Fruit fly (Drosophila melanogaster) whole organism, embryonic: Measurements from ENCODE around the gene CG14219.

Experiments used
- ATbp ChIP-seq: fragments of 200-800 bp; sonication (Bioruptor generic); optimal IDR thresholded peaks from 2 replicates; lab custom pipeline; 2017; ENCODE audit warnings: missing biosample characterization, mild to moderate bottlenecking, missing genetic modification characterization, missing genetic modification reagents
- Atf-2 ChIP-seq: fragments of 200-800 bp; sonication (Bioruptor generic); optimal IDR thresholded peaks from 2 replicates; lab custom pipeline; 2016; ENCODE audit warnings: missing biosample characterization, missing genetic modification characterization
- Bteb2 ChIP-seq: fragments of 200-800 bp; sonication (Bioruptor generic); optimal IDR thresholded peaks from 2 replicates; lab custom pipeline; 2016; ENCODE audit warnings: missing biosample characterization, missing genetic modification characterization
- CG10366 ChIP-seq: fragments of 200-800 bp; sonication (Bioruptor generic); IDR thresholded peaks from 2 replicates; pipeline ENCODE4 v1.3.6; 2022; ENCODE audit warnings: missing biosample characterization, missing genetic modification characterization
- CG11247 ChIP-seq: fragments of 200-800 bp; sonication (Bioruptor generic); IDR thresholded peaks from 2 replicates; pipeline ENCODE4 v1.3.6; 2022; ENCODE audit warnings: missing biosample characterization, missing genetic modification characterization
- CG12071 ChIP-seq: fragments of 200-800 bp; sonication (Bioruptor generic); optimal IDR thresholded peaks from 3 replicates; lab custom pipeline; 2018; ENCODE audit warnings: missing biosample characterization, mild to moderate bottlenecking, missing genetic modification characterization
- CG13424 ChIP-seq: fragments of 200-800 bp; sonication (Bioruptor generic); optimal IDR thresholded peaks from 2 replicates; lab custom pipeline; 2019; ENCODE audit warnings: missing biosample characterization, mild to moderate bottlenecking, missing genetic modification characterization, moderate library complexity
- CG14050 ChIP-seq: fragments of 200-800 bp; sonication (Bioruptor generic); IDR thresholded peaks from 3 replicates; pipeline ENCODE4 v1.3.6; 2022; ENCODE audit warnings: missing biosample characterization, missing genetic modification characterization
- CG14860 ChIP-seq: fragments of 200-800 bp; sonication (Bioruptor generic); IDR thresholded peaks from 3 replicates; pipeline ENCODE4 v1.3.6; 2022; ENCODE audit warnings: missing biosample characterization, missing genetic modification characterization; ENCODE audit not compliant: partially characterized antibody
- CG15479 ChIP-seq: fragments of 200-800 bp; sonication (Bioruptor generic); optimal IDR thresholded peaks from 3 replicates; lab custom pipeline; 2019; ENCODE audit warnings: missing biosample characterization, mild to moderate bottlenecking, missing genetic modification characterization, moderate library complexity
- CG18011 ChIP-seq: fragments of 200-800 bp; sonication (Bioruptor generic); optimal IDR thresholded peaks from 2 replicates; lab custom pipeline; 2017; ENCODE audit warnings: missing biosample characterization, missing genetic modification characterization, mild to moderate bottlenecking, moderate library complexity, missing genotype
- CG2202 ChIP-seq: fragments of 200-800 bp; sonication (Bioruptor generic); optimal IDR thresholded peaks from 2 replicates; lab custom pipeline; 2018; ENCODE audit warnings: missing biosample characterization, mild to moderate bottlenecking, missing genetic modification characterization
- CG2678 ChIP-seq: fragments of 200-800 bp; sonication (Bioruptor generic); optimal IDR thresholded peaks from 3 replicates; lab custom pipeline; 2019; ENCODE audit warnings: missing biosample characterization, mild to moderate bottlenecking, missing genetic modification characterization, moderate library complexity
- CG2875 ChIP-seq: fragments of 200-800 bp; sonication (Bioruptor generic); optimal IDR thresholded peaks from 2 replicates; lab custom pipeline; 2017; ENCODE audit warnings: missing biosample characterization, mild to moderate bottlenecking, missing genetic modification characterization, missing genetic modification reagents
- CG2889 ChIP-seq: fragments of 200-800 bp; sonication (Bioruptor generic); IDR thresholded peaks from 3 replicates; pipeline ENCODE4 v1.3.6; 2022; ENCODE audit warnings: missing biosample characterization, missing genetic modification characterization
- CG3065 ChIP-seq: fragments of 200-800 bp; sonication (Bioruptor generic); optimal IDR thresholded peaks from 2 replicates; lab custom pipeline; 2016; ENCODE audit warnings: missing biosample characterization, missing genetic modification characterization
- CG4360 ChIP-seq: fragments of 200-800 bp; sonication (Bioruptor generic); IDR thresholded peaks from 2 replicates; pipeline ENCODE4 v1.3.6; 2022; ENCODE audit warnings: missing biosample characterization, missing genetic modification characterization
- CG7271 ChIP-seq: fragments of 200-800 bp; sonication (Bioruptor generic); optimal IDR thresholded peaks from 2 replicates; lab custom pipeline; 2018; ENCODE audit warnings: missing biosample characterization, mild to moderate bottlenecking, missing genetic modification characterization, moderate library complexity
- CG8388 ChIP-seq: fragments of 200-800 bp; sonication (Bioruptor generic); optimal IDR thresholded peaks from 2 replicates; lab custom pipeline; 2019; ENCODE audit warnings: missing biosample characterization, mild to moderate bottlenecking, missing genetic modification characterization, moderate library complexity
- CG8478 ChIP-seq: fragments of >200 bp; optimal IDR thresholded peaks from 2 replicates; lab custom pipeline; 2018
- CrebB ChIP-seq: fragments of 200-800 bp; sonication (Bioruptor generic); optimal IDR thresholded peaks from 3 replicates; lab custom pipeline; 2018; ENCODE audit warnings: missing biosample characterization, mild to moderate bottlenecking, missing genetic modification characterization
- Dll ChIP-seq: fragments of 200-800 bp; sonication (Bioruptor generic); IDR thresholded peaks from 4 replicates; pipeline ENCODE4 v1.3.6; 2022; ENCODE audit warnings: missing biosample characterization, missing genetic modification characterization; ENCODE audit not compliant: partially characterized antibody
- Drgx ChIP-seq: fragments of 200-800 bp; sonication (Bioruptor generic); IDR thresholded peaks from 2 replicates; pipeline ENCODE4 v1.3.6; 2022; ENCODE audit warnings: missing biosample characterization, missing genetic modification characterization
- E2f1 ChIP-seq: fragments of 200-800 bp; sonication (Bioruptor generic); IDR thresholded peaks from 2 replicates; pipeline ENCODE4 v1.3.6; 2022; ENCODE audit warnings: missing biosample characterization, missing genetic modification characterization
- Gsc ChIP-seq: fragments of 200-800 bp; sonication (Bioruptor generic); IDR thresholded peaks from 2 replicates; pipeline ENCODE4 v1.3.6; 2022; ENCODE audit warnings: missing biosample characterization, missing genetic modification characterization
- HLHmδ ChIP-seq: fragments of 200-800 bp; sonication (Bioruptor generic); optimal IDR thresholded peaks from 2 replicates; lab custom pipeline; 2018; ENCODE audit warnings: missing biosample characterization, mild to moderate bottlenecking, missing genetic modification characterization, moderate library complexity
- Hand ChIP-seq: fragments of 200-800 bp; sonication (Bioruptor generic); optimal IDR thresholded peaks from 2 replicates; lab custom pipeline; 2017; ENCODE audit warnings: mild to moderate bottlenecking, missing biosample characterization, missing genetic modification reagents, missing genetic modification characterization
- Mes4 ChIP-seq: fragments of 200-800 bp; sonication (Bioruptor generic); optimal IDR thresholded peaks from 2 replicates; lab custom pipeline; 2016; ENCODE audit warnings: missing biosample characterization, missing genetic modification characterization
- Nf-YA ChIP-seq: fragments of 200-800 bp; sonication (Bioruptor generic); IDR thresholded peaks from 2 replicates; pipeline ENCODE4 v1.3.6; 2022; ENCODE audit warnings: missing biosample characterization, missing genetic modification characterization
- Spps ChIP-seq: fragments of 200-800 bp; sonication (Bioruptor generic); optimal IDR thresholded peaks from 2 replicates; lab custom pipeline; 2018; ENCODE audit warnings: missing biosample characterization, mild to moderate bottlenecking, missing genetic modification characterization
- Ssrp ChIP-seq: fragments of 200-800 bp; sonication (Bioruptor generic); optimal IDR thresholded peaks from 2 replicates; lab custom pipeline; 2018; ENCODE audit warnings: missing biosample characterization, mild to moderate bottlenecking, missing genetic modification characterization, moderate library complexity
- ara ChIP-seq: fragments of 200-800 bp; sonication (Bioruptor generic); IDR thresholded peaks from 2 replicates; pipeline ENCODE4 v1.3.6; 2022; ENCODE audit warnings: missing biosample characterization, missing genetic modification characterization
- bab2 ChIP-seq: fragments of 200-800 bp; sonication (Bioruptor generic); optimal IDR thresholded peaks from 2 replicates; lab custom pipeline; 2016; ENCODE audit warnings: missing biosample characterization, missing genetic modification characterization
- bsh ChIP-seq, 2 experiments: fragments of 200-800 bp; sonication (Bioruptor generic); optimal IDR thresholded peaks; 2 replicates each; lab custom pipeline; 2017 to 2018; ENCODE audit warnings: mild to moderate bottlenecking in 2 of 2, missing biosample characterization in 2 of 2, missing genetic modification characterization in 2 of 2, moderate library complexity in 1 of 2
- chm ChIP-seq: fragments of 200-800 bp; sonication (Bioruptor generic); IDR thresholded peaks from 2 replicates; pipeline ENCODE4 v1.3.6; 2022; ENCODE audit warnings: missing biosample characterization, missing genetic modification characterization
- ci ChIP-seq: fragments of 200-800 bp; sonication (Bioruptor generic); IDR thresholded peaks from 3 replicates; pipeline ENCODE4 v1.3.6; 2022; ENCODE audit warnings: missing biosample characterization, missing genetic modification characterization
- croc ChIP-seq: fragments of 200-800 bp; sonication (Bioruptor generic); conservative IDR thresholded peaks from 3 replicates; pipeline ENCODE4 v1.3.6; 2022; ENCODE audit warnings: missing biosample characterization, missing genetic modification characterization
- dmrt11E ChIP-seq: fragments of 200-800 bp; sonication (Bioruptor generic); optimal IDR thresholded peaks from 3 replicates; lab custom pipeline; 2018; ENCODE audit warnings: missing biosample characterization, mild to moderate bottlenecking, missing genetic modification characterization, moderate library complexity
- emc ChIP-seq: fragments of 200-800 bp; sonication (Bioruptor generic); optimal IDR thresholded peaks from 2 replicates; lab custom pipeline; 2016; ENCODE audit warnings: missing biosample characterization, missing genetic modification characterization
- h ChIP-seq: fragments of >200 bp; optimal IDR thresholded peaks from 2 replicates; lab custom pipeline; 2017
- lab ChIP-seq: fragments of 200-800 bp; sonication (Bioruptor generic); optimal IDR thresholded peaks from 3 replicates; lab custom pipeline; 2017; ENCODE audit warnings: missing biosample characterization, missing genetic modification characterization, mild to moderate bottlenecking, moderate library complexity, missing genetic modification reagents
- maf-S ChIP-seq: fragments of 200-800 bp; sonication (Bioruptor generic); optimal IDR thresholded peaks from 2 replicates; lab custom pipeline; 2016; ENCODE audit warnings: missing biosample characterization, missing genetic modification characterization
- otp ChIP-seq: fragments of 200-800 bp; sonication (Bioruptor generic); IDR thresholded peaks from 3 replicates; pipeline ENCODE4, ENCODE4 v1.3.6; 2022; ENCODE audit warnings: missing biosample characterization, missing genetic modification characterization
- prd ChIP-seq, 3 experiments: fragments of >200 bp in 2 of 3; fragments of 200-800 bp in 1 of 3; sonication (Bioruptor generic) in 1 of 3; optimal IDR thresholded peaks in 2 of 3; IDR thresholded peaks in 1 of 3; 2 replicates in 2 of 3; 3 replicates in 1 of 3; pipeline versions ENCODE4 v1.3.6 to Lab custom; 2017 to 2022; ENCODE audit warnings: missing biosample characterization in 1 of 3, missing genetic modification characterization in 1 of 3
- pzg ChIP-seq: fragments of 200-800 bp; sonication (Bioruptor generic); optimal IDR thresholded peaks from 3 replicates; lab custom pipeline; 2018; ENCODE audit warnings: missing biosample characterization, mild to moderate bottlenecking, missing genetic modification characterization, moderate library complexity
- ranshi ChIP-seq: fragments of 200-800 bp; sonication (Bioruptor generic); IDR thresholded peaks from 2 replicates; pipeline ENCODE4 v1.3.6; 2022; ENCODE audit warnings: missing biosample characterization, missing genetic modification characterization
- scrt ChIP-seq: fragments of 200-800 bp; sonication (Bioruptor generic); optimal IDR thresholded peaks from 2 replicates; lab custom pipeline; 2018; ENCODE audit warnings: missing biosample characterization, mild to moderate bottlenecking, missing genetic modification characterization, moderate library complexity
- so ChIP-seq: fragments of 200-800 bp; sonication (Bioruptor generic); IDR thresholded peaks from 3 replicates; pipeline ENCODE4 v1.3.6; 2022; ENCODE audit warnings: missing biosample characterization, missing genetic modification characterization
- stc ChIP-seq: fragments of 200-800 bp; sonication (Bioruptor generic); IDR thresholded peaks from 2 replicates; pipeline ENCODE4 v1.3.6; 2022; ENCODE audit warnings: missing biosample characterization, missing genetic modification characterization
- sug ChIP-seq: fragments of 200-800 bp; optimal IDR thresholded peaks from 2 replicates; lab custom pipeline; 2019; ENCODE audit warnings: missing biosample characterization, mild to moderate bottlenecking, missing genetic modification characterization, moderate library complexity
- tx ChIP-seq: fragments of 200-800 bp; sonication (Bioruptor generic); optimal IDR thresholded peaks from 2 replicates; lab custom pipeline; 2016; ENCODE audit warnings: missing biosample characterization, missing genetic modification characterization
- vvl ChIP-seq: fragments of 200-800 bp; sonication (Bioruptor generic); IDR thresholded peaks from 2 replicates; pipeline ENCODE4 v1.3.6; 2022; ENCODE audit warnings: missing biosample characterization, missing genetic modification characterization
- yki ChIP-seq: fragments of >200 bp; optimal IDR thresholded peaks from 3 replicates; lab custom pipeline; 2018

The CG14219 gene

dm6 chrX:19601644-19602043, 11.7 kb upstream of the CG14219 start, which contains the start of gene CG14220 (continued):
- TF ChIP-seq CG7271 (tag; lab: Kevin White, UChicago), result no peak
- no peak for TF ChIP-seq CG2889 (GFP tag; lab: Robert Waterston, UW)
- no peak for TF ChIP-seq Spps (tag; lab: Kevin White, UChicago)
- no peak for TF ChIP-seq vvl (GFP tag; lab: Robert Waterston, UW)
- no peak for TF ChIP-seq Nf-YA (GFP tag; lab: Robert Waterston, UW)
- TF ChIP-seq CG2875 (GFP tag; lab: Kevin White, UChicago), result no peak
- TF ChIP-seq CG10366 (GFP tag; lab: Robert Waterston, UW), result no peak
- no peak for TF ChIP-seq CG13424 (tag; lab: Kevin White, UChicago)
- no peak for TF ChIP-seq Ssrp (tag; lab: Kevin White, UChicago)
- no peak for TF ChIP-seq CG11247
- TF ChIP-seq emc (GFP tag; lab: Kevin White, UChicago), result no peak
- no peak for TF ChIP-seq otp (GFP tag; lab: Robert Waterston, UW)
- no peak for TF ChIP-seq stc
- peak; percentile 90 for TF ChIP-seq CG14860
- TF ChIP-seq pzg (GFP tag; lab: Kevin White, UChicago), result peak; percentile 89
- no peak for TF ChIP-seq ATbp (GFP tag; lab: Kevin White, UChicago)
- TF ChIP-seq E2f1 (GFP tag; lab: Robert Waterston, UW), result no peak
- no peak for TF ChIP-seq Atf-2 (GFP tag; lab: Kevin White, UChicago)
- no peak for TF ChIP-seq CG8388
- TF ChIP-seq so (GFP tag; lab: Robert Waterston, UW), result no peak
- TF ChIP-seq CG18011 (GFP tag; lab: Kevin White, UChicago), result no peak
- no peak for TF ChIP-seq CG12071 (GFP tag; lab: Kevin White, UChicago)
- no peak for TF ChIP-seq scrt
- TF ChIP-seq ci (GFP tag; lab: Robert Waterston, UW), result no peak
- no peak for TF ChIP-seq tx (GFP tag; lab: Kevin White, UChicago)
- TF ChIP-seq ara, result no peak
- no peak for TF ChIP-seq Hand (GFP tag; lab: Kevin White, UChicago)
- TF ChIP-seq lab (GFP tag; lab: Kevin White, UChicago), result no peak
- TF ChIP-seq CG15479 (GFP tag; lab: Kevin White, UChicago), result no peak
- no peak for TF ChIP-seq CG4360 (GFP tag; lab: Robert Waterston, UW)
- no peak for TF ChIP-seq h (lab: Kevin White, UChicago)
- no peak for TF ChIP-seq bab2
- no peak for TF ChIP-seq bsh (GFP tag; optimal IDR thresholded peaks at IDR 0.05; lab: Kevin White, UChicago)
- no peak for TF ChIP-seq maf-S (GFP tag; lab: Kevin White, UChicago)
- no peak for TF ChIP-seq HLHmδ
- TF ChIP-seq chm (GFP tag; lab: Robert Waterston, UW), result no peak
- no peak for TF ChIP-seq CG3065 (GFP tag; lab: Kevin White, UChicago)
- TF ChIP-seq Gsc (GFP tag; lab: Robert Waterston, UW), result no peak
- no peak for TF ChIP-seq yki (lab: Kevin White, UChicago)
- no peak for TF ChIP-seq CG2678 (tag; lab: Kevin White, UChicago)
- no peak for TF ChIP-seq ranshi (GFP tag; lab: Robert Waterston, UW)
- TF ChIP-seq Drgx (GFP tag; lab: Robert Waterston, UW), result no peak
- no peak for TF ChIP-seq prd (optimal IDR thresholded peaks at IDR 0.05; lab: Kevin White, UChicago)
- TF ChIP-seq prd (GFP tag; IDR thresholded peaks at IDR 0.05; lab: Robert Waterston, UW), result no peak
- no peak for TF ChIP-seq CG8478 (lab: Kevin White, UChicago)
- TF ChIP-seq Mes4, result no peak
- no peak for TF ChIP-seq CG14050 (GFP tag; lab: Robert Waterston, UW)
- no peak for TF ChIP-seq CrebB (tag; lab: Kevin White, UChicago)
- TF ChIP-seq CG2202, result no peak
- peak; percentile 28 for TF ChIP-seq sug (tag; lab: Kevin White, UChicago)
- peak; percentile 0 for TF ChIP-seq dmrt11E (tag; lab: Kevin White, UChicago)
- TF ChIP-seq croc, result no peak
- TF ChIP-seq Dll (GFP tag; lab: Robert Waterston, UW), result peak; percentile 87
- TF ChIP-seq Bteb2 (GFP tag; lab: Kevin White, UChicago), result no peak
